Worm (Caenorhabditis elegans) whole organism, L4 larva: ENCODE data around the gene srh-167.

Experiments
- F49E8.2 ChIP-seq: sonication (generic microtip); optimal IDR thresholded peaks from 2 replicates; lab custom pipeline; 2016; ENCODE audit warnings: missing compliant biosample characterization, mild to moderate bottlenecking, missing genetic modification characterization, borderline replicate concordance
- R02D3.7 ChIP-seq: fragments of 150-350 bp; sonication (generic microtip); optimal IDR thresholded peaks from 3 replicates; lab custom pipeline; 2014; ENCODE audit warnings: missing biosample characterization, missing genetic modification characterization
- Y75B8A.6 ChIP-seq: fragments of 200-800 bp; sonication (Bioruptor generic); IDR thresholded peaks from 2 replicates; pipeline ENCODE4 v1.3.6; 2022; ENCODE audit warnings: missing genetic modification reagents, missing genetic modification characterization, missing compliant biosample characterization
- ZK546.5 ChIP-seq, 2 experiments: sonication (generic microtip); optimal IDR thresholded peaks; 2 replicates each; lab custom pipeline; 2017; ENCODE audit warnings: missing biosample characterization in 2 of 2, missing genetic modification characterization in 2 of 2
- aha-1 ChIP-seq: fragments of 150-350 bp; peaks from one replicate; lab custom pipeline; 2014; ENCODE audit warnings: missing biosample characterization, missing genetic modification characterization
- ceh-20 ChIP-seq: fragments of 200-800 bp; sonication (Bioruptor generic); IDR thresholded peaks from 2 replicates; pipeline ENCODE4 v1.3.6; 2022; ENCODE audit warnings: missing genetic modification reagents, missing genetic modification characterization, missing compliant biosample characterization
- ceh-32 ChIP-seq: sonication (generic microtip); optimal IDR thresholded peaks from 2 replicates; lab custom pipeline; 2016; ENCODE audit warnings: mild to moderate bottlenecking, missing genetic modification characterization, missing compliant biosample characterization; ENCODE audit not compliant: poor library complexity
- daf-16 ChIP-seq, 3 experiments: sonication (generic microtip); optimal IDR thresholded peaks; 2 replicates each; lab custom pipeline; 2016 to 2017; ENCODE audit warnings: missing genetic modification characterization in 3 of 3, missing genetic modification reagents in 3 of 3, mild to moderate bottlenecking in 2 of 3, missing compliant biosample characterization in 2 of 3, missing biosample characterization in 1 of 3, moderate library complexity in 1 of 3
- daf-8 ChIP-seq: fragments of 200-800 bp; sonication (Bioruptor generic); IDR thresholded peaks from 2 replicates; pipeline ENCODE4 v1.3.6; 2022; ENCODE audit warnings: missing genetic modification characterization, missing compliant biosample characterization
- dmd-6 ChIP-seq: fragments of 200-800 bp; sonication (Bioruptor generic); IDR thresholded peaks from 2 replicates; pipeline ENCODE4 v1.3.6; 2022; ENCODE audit warnings: missing genetic modification reagents, missing genetic modification characterization, missing compliant biosample characterization
- dpl-1 ChIP-seq: fragments of 150-350 bp; optimal IDR thresholded peaks from 2 replicates; lab custom pipeline; 2014; ENCODE audit warnings: missing biosample characterization, missing genetic modification reagents, missing genetic modification characterization
- duxl-1 ChIP-seq: sonication (generic microtip); optimal IDR thresholded peaks from 2 replicates; lab custom pipeline; 2016; ENCODE audit warnings: mild to moderate bottlenecking, missing genetic modification characterization, moderate library complexity, missing compliant biosample characterization; ENCODE audit not compliant: poor library complexity
- dve-1 ChIP-seq: sonication (generic microtip); optimal IDR thresholded peaks from 2 replicates; lab custom pipeline; 2017; ENCODE audit warnings: antibody characterized with exemption, mild to moderate bottlenecking, missing genetic modification characterization, missing compliant biosample characterization; ENCODE audit not compliant: insufficient read depth
- egl-27 ChIP-seq: sonication (generic microtip); optimal IDR thresholded peaks from 3 replicates; lab custom pipeline; 2017; ENCODE audit warnings: missing biosample characterization, missing genetic modification reagents, missing genetic modification characterization
- egl-43 ChIP-seq: fragments of 200-800 bp; sonication (Bioruptor generic); IDR thresholded peaks from 2 replicates; pipeline ENCODE4 v1.3.6; 2022; ENCODE audit warnings: missing genetic modification reagents, missing genetic modification characterization, missing compliant biosample characterization
- gei-8 ChIP-seq: fragments of 200-800 bp; sonication (Bioruptor generic); optimal IDR thresholded peaks from 2 replicates; lab custom pipeline; 2018; ENCODE audit warnings: mild to moderate bottlenecking, missing genetic modification characterization, missing compliant biosample characterization
- hif-1 ChIP-seq, 2 experiments: sonication (generic microtip); optimal IDR thresholded peaks; 2 replicates each; lab custom pipeline; 2016 to 2017; ENCODE audit warnings: missing compliant biosample characterization in 2 of 2, missing genetic modification characterization in 2 of 2, missing genetic modification reagents in 2 of 2, missing genotype in 2 of 2, mild to moderate bottlenecking in 1 of 2
- hlh-30 ChIP-seq: sonication (generic microtip); optimal IDR thresholded peaks from 2 replicates; lab custom pipeline; 2017; ENCODE audit warnings: antibody characterized with exemption, mild to moderate bottlenecking, missing genetic modification characterization, missing compliant biosample characterization; ENCODE audit not compliant: insufficient read depth
- hmg-1.1 ChIP-seq: fragments of 200-800 bp; sonication (Bioruptor generic); IDR thresholded peaks from 2 replicates; pipeline ENCODE4 v1.3.6; 2022; ENCODE audit warnings: missing genetic modification reagents, missing genetic modification characterization, missing compliant biosample characterization
- jun-1 ChIP-seq: fragments of 150-350 bp; optimal IDR thresholded peaks from 2 replicates; lab custom pipeline; 2014; ENCODE audit warnings: missing biosample characterization, missing genetic modification reagents, missing genetic modification characterization
- lin-13 ChIP-seq: fragments of 150-350 bp; optimal IDR thresholded peaks from 2 replicates; lab custom pipeline; 2014; ENCODE audit warnings: missing biosample characterization, missing genetic modification reagents, missing genetic modification characterization
- lir-3 ChIP-seq: sonication (generic microtip); optimal IDR thresholded peaks from 2 replicates; lab custom pipeline; 2016; ENCODE audit warnings: mild to moderate bottlenecking, missing genetic modification characterization, missing compliant biosample characterization
- lsy-2 ChIP-seq, 2 experiments: fragments of 150-350 bp in 1 of 2; sonication (generic microtip) in 1 of 2; optimal IDR thresholded peaks; 2 replicates each; lab custom pipeline; 2014 to 2017; ENCODE audit warnings: missing biosample characterization in 2 of 2, missing genetic modification characterization in 2 of 2
- mdl-1 ChIP-seq, 2 experiments: fragments of 150-350 bp in 1 of 2; sonication (generic microtip) in 1 of 2; optimal IDR thresholded peaks; 2 replicates each; lab custom pipeline; 2014 to 2017; ENCODE audit warnings: missing biosample characterization in 2 of 2, missing genetic modification characterization in 2 of 2
- mep-1 ChIP-seq: fragments of 150-350 bp; sonication (generic microtip); optimal IDR thresholded peaks from 3 replicates; lab custom pipeline; 2014; ENCODE audit warnings: missing biosample characterization, missing genetic modification characterization
- mes-2 ChIP-seq: sonication (generic microtip); optimal IDR thresholded peaks from 2 replicates; lab custom pipeline; 2016; ENCODE audit warnings: missing genotype, mild to moderate bottlenecking, missing genetic modification characterization, missing compliant biosample characterization; ENCODE audit not compliant: poor library complexity, severe bottlenecking
- mxl-2 ChIP-seq: fragments of 200-800 bp; sonication (Bioruptor generic); conservative IDR thresholded peaks from 2 replicates; pipeline ENCODE4 v1.3.6; 2022; ENCODE audit warnings: missing genetic modification reagents, missing genetic modification characterization, missing compliant biosample characterization
- nhr-10 ChIP-seq: fragments of 150-350 bp; optimal IDR thresholded peaks from 2 replicates; lab custom pipeline; 2014; ENCODE audit warnings: missing biosample characterization, missing genetic modification characterization
- nhr-102 ChIP-seq: sonication (generic microtip); optimal IDR thresholded peaks from 2 replicates; lab custom pipeline; 2016; ENCODE audit warnings: mild to moderate bottlenecking, missing genetic modification characterization, moderate library complexity, missing compliant biosample characterization
- nhr-11 ChIP-seq: fragments of 150-350 bp; optimal IDR thresholded peaks from 2 replicates; lab custom pipeline; 2014; ENCODE audit warnings: missing biosample characterization, missing genetic modification characterization
- nhr-111 ChIP-seq: fragments of 200-800 bp; sonication (Bioruptor generic); optimal IDR thresholded peaks from 2 replicates; lab custom pipeline; 2018; ENCODE audit warnings: mild to moderate bottlenecking, missing genetic modification characterization, missing compliant biosample characterization
- nhr-28 ChIP-seq: fragments of 150-350 bp; optimal IDR thresholded peaks from 2 replicates; lab custom pipeline; 2014; ENCODE audit warnings: missing biosample characterization, missing genetic modification characterization
- nhr-42 ChIP-seq: fragments of 200-800 bp; sonication (Bioruptor generic); IDR thresholded peaks from 2 replicates; pipeline ENCODE4 v1.3.6; 2022; ENCODE audit warnings: missing genetic modification characterization, missing compliant biosample characterization
- nhr-76 ChIP-seq: fragments of 150-350 bp; optimal IDR thresholded peaks from 2 replicates; lab custom pipeline; 2014; ENCODE audit warnings: missing biosample characterization, missing genetic modification characterization
- nhr-77 ChIP-seq: fragments of 150-350 bp; optimal IDR thresholded peaks from 2 replicates; lab custom pipeline; 2014; ENCODE audit warnings: missing biosample characterization, missing genetic modification characterization
- php-3 ChIP-seq: fragments of 200-800 bp; sonication (Bioruptor generic); IDR thresholded peaks from 2 replicates; pipeline ENCODE4 v1.3.6; 2022; ENCODE audit warnings: missing genetic modification reagents, missing genetic modification characterization, missing compliant biosample characterization
- pqm-1 ChIP-seq: sonication (generic microtip); optimal IDR thresholded peaks from 2 replicates; lab custom pipeline; 2017; ENCODE audit warnings: missing biosample characterization, missing genetic modification characterization
- rbr-2 ChIP-seq: sonication (generic microtip); optimal IDR thresholded peaks from 2 replicates; lab custom pipeline; 2016; ENCODE audit warnings: missing genotype, missing genetic modification characterization, missing compliant biosample characterization
- snpc-4 ChIP-seq: fragments of 150-350 bp; optimal IDR thresholded peaks from 2 replicates; lab custom pipeline; 2014; ENCODE audit warnings: missing biosample characterization, missing genetic modification characterization
- spr-1 ChIP-seq: sonication (generic microtip); optimal IDR thresholded peaks from 2 replicates; lab custom pipeline; 2016; ENCODE audit warnings: mild to moderate bottlenecking, missing genetic modification characterization, missing compliant biosample characterization
- spr-3 ChIP-seq: fragments of 200-800 bp; sonication (Bioruptor generic); optimal IDR thresholded peaks from 2 replicates; lab custom pipeline; 2018; ENCODE audit warnings: mild to moderate bottlenecking, missing genetic modification characterization, missing compliant biosample characterization
- unc-130 ChIP-seq: sonication (generic microtip); optimal IDR thresholded peaks from 2 replicates; lab custom pipeline; 2016; ENCODE audit warnings: missing genetic modification reagents, missing genetic modification characterization, missing compliant biosample characterization
- unc-39 ChIP-seq: sonication (generic microtip); optimal IDR thresholded peaks from 2 replicates; lab custom pipeline; 2017; ENCODE audit warnings: missing biosample characterization, missing genetic modification characterization
- unc-62 ChIP-seq, 3 experiments: fragments of 150-350 bp in 1 of 3; sonication (generic microtip); optimal IDR thresholded peaks in 2 of 3; peaks in 1 of 3; 1 replicate in 1 of 3; 2 replicates in 2 of 3; lab custom pipeline; 2014 to 2017; ENCODE audit warnings: missing biosample characterization in 3 of 3, missing genetic modification characterization in 3 of 3, missing genetic modification reagents in 3 of 3, missing genotype in 1 of 3
- vab-7 ChIP-seq: fragments of 200-800 bp; sonication (Bioruptor generic); IDR thresholded peaks from 2 replicates; pipeline ENCODE4 v1.3.6; 2022; ENCODE audit warnings: missing genetic modification reagents, missing genetic modification characterization, missing compliant biosample characterization
- ztf-11 ChIP-seq: fragments of 150-350 bp; optimal IDR thresholded peaks from 2 replicates; lab custom pipeline; 2014; ENCODE audit warnings: missing biosample characterization, missing genetic modification characterization

The srh-167 gene

DNA sequence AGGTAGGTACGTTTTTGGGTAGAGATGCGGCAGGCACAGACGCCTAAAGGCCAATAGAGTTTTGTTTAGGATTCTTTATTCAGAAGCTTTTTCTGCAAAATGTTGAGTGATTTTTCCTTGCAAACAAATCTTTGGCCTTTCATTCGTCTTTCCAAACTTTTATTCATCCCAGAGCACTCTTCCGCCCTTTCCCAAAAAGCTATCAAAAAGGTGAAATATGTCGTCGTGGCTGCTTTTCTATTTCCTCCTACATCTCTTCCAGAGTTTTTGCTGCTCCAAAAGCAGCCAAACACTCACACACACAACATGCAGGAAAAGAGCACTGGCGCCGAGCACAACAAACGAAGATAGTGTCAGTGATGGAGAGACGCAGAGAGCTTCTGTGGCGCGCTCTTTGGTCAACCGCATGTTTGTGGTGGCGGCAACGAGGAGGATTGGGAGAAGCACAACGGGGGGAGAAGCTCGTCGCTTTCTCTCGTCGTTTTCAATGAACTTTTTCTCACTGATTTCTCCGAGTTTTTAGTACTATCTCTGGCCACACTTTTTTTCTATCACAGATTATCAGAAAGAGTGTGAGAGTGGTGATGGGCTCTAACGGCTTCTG is 17.4 kb downstream of the srh-167 start (continued):
- TF ChIP-seq egl-27 (tag; lab: Kevin White, UChicago), result no peak
- peak; percentile 33; the same call in 1 of the 2 replicates for TF ChIP-seq ceh-20 (GFP tag; lab: Robert Waterston, UW)
- no peak for TF ChIP-seq duxl-1
- no peak for TF ChIP-seq unc-39 (tag; lab: Kevin White, UChicago)
- TF ChIP-seq spr-1, result no peak
- no peak for TF ChIP-seq ZK546.5 (tag; optimal IDR thresholded peaks at IDR 0.05; lab: Kevin White, UChicago)
- TF ChIP-seq egl-43 (GFP tag; lab: Robert Waterston, UW), result no peak
- TF ChIP-seq mxl-2 (GFP tag; lab: Robert Waterston, UW), result no peak
- no peak for TF ChIP-seq ceh-32 (tag; lab: Kevin White, UChicago)
- no peak for TF ChIP-seq lir-3 (tag; lab: Kevin White, UChicago)
- no peak for TF ChIP-seq nhr-76
- no peak for TF ChIP-seq F49E8.2 (tag; lab: Kevin White, UChicago)
- TF ChIP-seq nhr-111 (GFP tag; lab: Kevin White, UChicago), result no peak
- peak; percentile 9 to 75 for TF ChIP-seq mdl-1 (tag; optimal IDR thresholded peaks at IDR 0.05; lab: Kevin White, UChicago)
- no peak for TF ChIP-seq R02D3.7 (tag; lab: Kevin White, UChicago)

DNA sequence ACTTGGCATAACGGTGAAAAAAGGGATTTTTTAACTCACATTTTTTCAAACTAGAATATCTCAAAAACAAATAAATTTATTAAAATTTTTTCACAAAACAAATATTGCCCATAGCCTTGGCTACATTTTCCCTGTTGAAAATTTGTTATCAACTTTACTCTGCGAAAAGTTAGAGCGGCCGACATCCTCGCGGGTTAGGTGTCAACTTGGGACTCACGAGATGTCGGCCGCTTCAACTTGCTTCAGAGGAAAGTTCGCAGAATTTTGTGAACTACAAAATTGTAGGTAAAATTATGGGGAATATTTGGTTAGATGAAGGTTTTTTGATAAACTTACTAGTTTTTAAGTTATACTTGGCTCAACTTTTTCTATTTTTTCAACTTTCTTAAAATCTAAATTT is 18.2 kb downstream of the srh-167 start:
- TF ChIP-seq jun-1 (tag; lab: Kevin White, UChicago) (no peak), spr-3 (no peak), snpc-4 (tag; lab: Kevin White, UChicago) (peak; percentile 23), Y75B8A.6 (GFP tag; lab: Robert Waterston, UW) (no peak)

DNA sequence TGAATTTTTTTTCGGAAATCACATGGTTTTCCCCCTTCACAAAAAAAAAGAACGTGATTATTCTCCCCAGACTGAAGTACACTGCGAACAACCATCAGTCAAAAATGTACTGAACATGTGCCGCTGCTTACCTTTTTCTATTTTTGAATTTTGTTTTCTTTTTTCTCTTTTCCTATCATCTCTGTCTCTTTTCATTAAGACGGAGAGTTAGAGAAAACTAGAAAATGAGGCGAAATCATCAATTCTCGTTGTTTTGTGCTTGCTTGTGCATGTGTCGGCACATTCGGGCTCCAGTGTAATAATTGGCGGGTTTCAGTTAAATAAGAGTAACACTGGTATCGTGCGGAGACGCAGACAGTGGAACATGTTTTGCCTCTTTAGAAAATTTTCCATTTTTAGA is 18.8 kb downstream of the srh-167 start:
- TF ChIP-seq unc-62 (GFP tag; optimal IDR thresholded peaks at IDR 0.05 in 1 of 2; lab: Kevin White, UChicago), result peak in 1 of 2 experiments; percentile 42
- TF ChIP-seq unc-62 (tag; optimal IDR thresholded peaks at IDR 0.05; lab: Kevin White, UChicago), result no peak
- TF ChIP-seq hlh-30 (tag; lab: Kevin White, UChicago), result peak; percentile 86
- TF ChIP-seq snpc-4 (tag; lab: Kevin White, UChicago), result no peak
- TF ChIP-seq ztf-11, result no peak
- TF ChIP-seq gei-8 (GFP tag; lab: Kevin White, UChicago), result no peak
- peak; percentile 16 for TF ChIP-seq nhr-102 (tag; lab: Kevin White, UChicago)
- TF ChIP-seq hif-1 (tag; optimal IDR thresholded peaks at IDR 0.05; lab: Kevin White, UChicago), result peak in 1 of 2 experiments; percentile 61
- peak; percentile 9 for TF ChIP-seq rbr-2 (tag; lab: Kevin White, UChicago)
- TF ChIP-seq nhr-42, result no peak
- peak; percentile 91 for TF ChIP-seq nhr-28 (tag; lab: Kevin White, UChicago)
- no peak for TF ChIP-seq daf-8
- no peak for TF ChIP-seq nhr-10 (tag; lab: Kevin White, UChicago)
- TF ChIP-seq daf-16 (GFP tag; optimal IDR thresholded peaks at IDR 0.05; lab: Kevin White, UChicago), result peak in 1 of 2 experiments; percentile 90
- peak; percentile 85 for TF ChIP-seq daf-16 (tag; optimal IDR thresholded peaks at IDR 0.05; lab: Kevin White, UChicago)
- TF ChIP-seq nhr-77 (tag; lab: Kevin White, UChicago), result peak; percentile 50
- no peak for TF ChIP-seq aha-1 (tag; lab: Kevin White, UChicago)
- TF ChIP-seq mep-1, result peak; percentile 43
- TF ChIP-seq dpl-1, result no peak
- no peak for TF ChIP-seq ZK546.5 (tag; optimal IDR thresholded peaks at IDR 0.05; lab: Kevin White, UChicago)
- TF ChIP-seq dmd-6 (GFP tag; lab: Robert Waterston, UW), result peak; percentile 85
- peak in 1 of 2 experiments; percentile 76 for TF ChIP-seq mdl-1 (tag; optimal IDR thresholded peaks at IDR 0.05; lab: Kevin White, UChicago)
- TF ChIP-seq mes-2 (tag; lab: Kevin White, UChicago), result peak; percentile 16
- 0 out of 2 replicates have a peak, but pooled peaks have one; percentile 11 for TF ChIP-seq hmg-1.1 (GFP tag; lab: Robert Waterston, UW)
- no peak for TF ChIP-seq vab-7 (GFP tag; lab: Robert Waterston, UW)
- no peak for TF ChIP-seq lin-13 (GFP tag; lab: Kevin White, UChicago)
- TF ChIP-seq lsy-2 (tag; optimal IDR thresholded peaks at IDR 0.05; lab: Kevin White, UChicago), result peak in 1 of 2 experiments; percentile 48
- no peak for TF ChIP-seq unc-130
- TF ChIP-seq dve-1, result peak; percentile 59
- peak; percentile 75 for TF ChIP-seq nhr-11
- TF ChIP-seq php-3, result no peak
- TF ChIP-seq pqm-1 (tag; lab: Kevin White, UChicago), result no peak
